Fruit fly (Drosophila melanogaster): ENCODE results near the gene CG10801.

dm6 chrX:3485871-3486270 lies 25.5 kb downstream of the CG10801 start:
- TF ChIP-seq CG11294 (GFP tag; IDR thresholded peaks at IDR 0.05) (no peak), fd85E (GFP tag; optimal IDR thresholded peaks at IDR 0.05) (no peak), fkh (GFP tag; optimal IDR thresholded peaks at IDR 0.05) (no peak), eg (GFP tag; IDR thresholded peaks at IDR 0.05) (no peak)
